Worm (Caenorhabditis elegans): ENCODE results near the gene Y67D8C.2.

Y67D8C.2 gene

DNA sequence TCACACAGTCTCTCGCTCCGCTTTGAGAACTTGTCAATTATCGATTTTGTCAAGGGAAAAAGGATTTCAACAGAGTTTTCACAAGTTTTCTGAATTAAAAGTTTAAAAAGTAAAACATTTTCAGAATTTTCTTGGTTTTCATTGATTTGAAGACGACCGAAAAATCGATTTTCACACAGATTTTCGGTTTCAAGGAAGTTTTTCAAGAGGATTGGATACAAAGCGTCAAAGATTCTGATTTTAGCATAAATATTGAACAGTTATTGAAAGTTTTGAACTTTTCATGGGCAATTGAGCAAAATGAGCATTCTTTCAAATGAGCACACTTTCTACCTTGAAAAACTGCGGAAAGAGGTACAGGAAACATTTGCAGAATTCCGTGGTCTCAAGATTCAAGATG is at the start of gene Y67D8C.2:
TSS of gene Y67D8C.2 (plus strand) at position 301 of the 400 bp plus-strand sequence.
- TF ChIP-seq tra-4 (tag; optimal IDR thresholded peaks at IDR 0.05) (no peak), ets-7 (tag; optimal IDR thresholded peaks at IDR 0.05) (no peak), aly-1 (tag; optimal IDR thresholded peaks at IDR 0.05) (no peak), tbx-11 (GFP tag; IDR thresholded peaks at IDR 0.05) (no peak), hmg-4 (GFP tag; optimal IDR thresholded peaks at IDR 0.05) (no peak), ceh-36 (tag; optimal IDR thresholded peaks at IDR 0.05) (no peak), hmbx-1 (tag; optimal IDR thresholded peaks at IDR 0.05) (no peak), ceh-13 (GFP tag; optimal IDR thresholded peaks at IDR 0.05) (no peak), flt-1 (GFP tag; IDR thresholded peaks at IDR 0.05) (no peak), pes-1 (GFP tag; IDR thresholded peaks at IDR 0.05) (no peak), hnd-1 (tag; optimal IDR thresholded peaks at IDR 0.05) (no peak)

DNA sequence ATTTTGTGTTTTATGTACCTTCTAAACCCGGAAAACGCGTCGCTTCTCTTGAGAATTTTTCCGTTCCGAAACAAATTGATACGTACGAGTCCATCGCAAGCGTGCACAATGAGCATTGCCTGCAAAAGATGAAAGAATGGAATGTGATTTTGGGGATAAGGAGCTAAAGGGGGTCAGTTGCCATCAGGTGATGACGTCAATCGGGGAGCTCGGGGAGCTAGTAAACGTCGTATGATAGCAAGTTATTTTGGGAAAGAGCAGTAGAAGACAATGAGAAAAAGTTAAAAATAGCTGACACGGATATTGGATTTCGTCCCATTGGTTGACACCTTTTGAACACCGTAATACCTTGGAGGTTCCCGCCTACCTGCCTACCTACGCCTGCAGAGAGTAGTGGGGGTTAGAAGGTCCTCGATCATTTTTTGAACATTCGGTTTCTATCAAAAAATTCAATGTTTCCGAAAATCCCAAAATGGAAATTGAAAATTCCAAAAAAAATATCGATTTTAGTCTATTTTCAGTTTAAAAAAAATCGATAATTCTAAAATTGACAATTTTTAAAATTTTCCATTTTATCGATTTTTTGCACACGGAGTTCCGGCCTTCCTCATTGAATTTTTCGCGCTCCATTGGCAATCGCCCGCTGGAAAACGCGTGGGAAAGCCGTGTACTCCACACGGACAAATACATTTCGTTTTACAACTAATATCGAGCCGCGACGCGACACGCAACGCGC is 46.1 kb upstream of the Y67D8C.2 start:
- TF ChIP-seq F13C5.2 (tag; optimal IDR thresholded peaks at IDR 0.05) (no peak), scrt-1 (GFP tag; IDR thresholded peaks at IDR 0.05) (no peak)

DNA sequence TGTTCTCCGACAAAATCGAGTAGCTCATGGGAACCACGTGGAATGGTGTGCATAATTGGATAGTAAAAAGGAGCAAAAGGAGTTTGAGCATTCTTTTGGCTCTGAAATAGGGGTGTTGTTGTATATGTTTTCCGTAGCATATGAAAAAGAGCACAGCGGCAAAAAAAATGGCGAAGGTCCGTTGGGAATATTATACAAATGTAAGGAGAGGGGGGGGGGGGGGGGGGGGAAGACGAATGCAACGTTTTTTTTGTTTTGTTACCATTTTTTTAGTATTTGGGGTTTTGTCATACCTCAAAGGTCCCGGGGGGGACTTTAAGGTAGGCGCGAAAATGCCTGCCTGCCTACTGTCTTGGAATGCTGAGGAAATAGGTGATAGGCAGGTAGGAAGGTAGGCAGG is 43.3 kb upstream of the Y67D8C.2 start, which contains the start of gene ndnf-1:
TSS of gene ndnf-1 (minus strand) at position 101 of the 400 bp plus-strand sequence.
- no peak for TF ChIP-seq flt-1 (GFP tag; IDR thresholded peaks at IDR 0.05)
- TF ChIP-seq tra-4 (tag; optimal IDR thresholded peaks at IDR 0.05) = no peak
- TF ChIP-seq pes-1 (GFP tag; IDR thresholded peaks at IDR 0.05) = no peak
- TF ChIP-seq hmbx-1 (tag; optimal IDR thresholded peaks at IDR 0.05) = no peak
- TF ChIP-seq ceh-13 (GFP tag; optimal IDR thresholded peaks at IDR 0.05) = no peak
- TF ChIP-seq ama-1 (optimal IDR thresholded peaks at IDR 0.05) = no peak

DNA sequence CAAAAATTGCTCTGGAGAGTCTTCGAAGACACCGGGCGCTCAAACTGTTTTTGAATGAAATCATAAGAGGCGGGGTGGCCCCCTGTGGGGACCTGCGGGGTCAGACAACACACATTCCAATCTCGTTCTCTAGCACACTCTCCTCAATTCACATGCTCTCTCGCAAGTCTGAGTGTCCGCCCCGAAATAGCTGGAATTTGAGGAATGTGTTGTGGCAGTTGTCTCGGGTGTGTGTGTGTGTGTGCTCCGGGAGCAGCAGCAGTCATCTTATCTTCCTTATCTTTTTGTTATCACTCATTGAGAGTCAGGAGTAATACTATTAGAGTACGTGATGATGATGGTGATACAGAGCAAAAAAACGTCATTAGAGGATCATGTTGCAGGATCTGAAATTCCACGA is 42.2 kb upstream of the Y67D8C.2 start:
- TF ChIP-seq pes-1 (GFP tag; IDR thresholded peaks at IDR 0.05) (no peak), scrt-1 (GFP tag; IDR thresholded peaks at IDR 0.05) (no peak), tra-4 (tag; optimal IDR thresholded peaks at IDR 0.05) (no peak), tbx-37 (GFP tag; conservative IDR thresholded peaks at IDR 0.05) (no peak), hmg-4 (GFP tag; optimal IDR thresholded peaks at IDR 0.05) (no peak), B0310.2 (tag; optimal IDR thresholded peaks at IDR 0.05) (no peak), hmbx-1 (tag; optimal IDR thresholded peaks at IDR 0.05) (no peak), ets-7 (tag; optimal IDR thresholded peaks at IDR 0.05) (no peak), ama-1 (optimal IDR thresholded peaks at IDR 0.05) (no peak), sea-1 (GFP tag; conservative IDR thresholded peaks at IDR 0.05) (no peak), F13C5.2 (tag; optimal IDR thresholded peaks at IDR 0.05) (no peak), ceh-13 (GFP tag; optimal IDR thresholded peaks at IDR 0.05) (no peak), flt-1 (GFP tag; IDR thresholded peaks at IDR 0.05) (no peak), ceh-36 (tag; optimal IDR thresholded peaks at IDR 0.05) (no peak), tbx-11 (GFP tag; IDR thresholded peaks at IDR 0.05) (no peak), hnd-1 (tag; optimal IDR thresholded peaks at IDR 0.05) (no peak), aly-1 (tag; optimal IDR thresholded peaks at IDR 0.05) (no peak)

DNA sequence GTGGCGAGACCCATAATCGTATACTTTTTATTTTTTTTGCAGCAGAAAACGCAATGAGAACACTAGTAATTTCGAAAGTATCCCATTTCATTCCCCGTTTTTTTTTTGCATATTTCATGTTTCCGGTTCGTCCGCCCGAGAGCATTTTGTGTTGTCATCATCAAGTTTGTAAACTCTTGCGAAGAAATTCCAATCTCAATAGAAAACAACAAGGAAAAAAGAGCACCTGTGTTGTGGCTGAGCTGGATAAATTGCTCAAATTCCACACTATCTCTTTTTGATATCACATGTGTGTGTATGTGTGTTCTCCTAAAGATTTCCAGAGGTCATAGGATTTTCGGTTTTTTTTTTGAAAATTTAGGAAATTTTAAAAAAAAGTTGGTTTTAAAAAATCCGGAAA is 40.1 kb upstream of the Y67D8C.2 start:
- no peak for TF ChIP-seq tbx-11 (GFP tag; IDR thresholded peaks at IDR 0.05)
- no peak for TF ChIP-seq F13C5.2 (tag; optimal IDR thresholded peaks at IDR 0.05)
- TF ChIP-seq hmbx-1 (tag; optimal IDR thresholded peaks at IDR 0.05) = no peak
- no peak for TF ChIP-seq pes-1 (GFP tag; IDR thresholded peaks at IDR 0.05)
- no peak for TF ChIP-seq ets-7 (tag; optimal IDR thresholded peaks at IDR 0.05)

DNA sequence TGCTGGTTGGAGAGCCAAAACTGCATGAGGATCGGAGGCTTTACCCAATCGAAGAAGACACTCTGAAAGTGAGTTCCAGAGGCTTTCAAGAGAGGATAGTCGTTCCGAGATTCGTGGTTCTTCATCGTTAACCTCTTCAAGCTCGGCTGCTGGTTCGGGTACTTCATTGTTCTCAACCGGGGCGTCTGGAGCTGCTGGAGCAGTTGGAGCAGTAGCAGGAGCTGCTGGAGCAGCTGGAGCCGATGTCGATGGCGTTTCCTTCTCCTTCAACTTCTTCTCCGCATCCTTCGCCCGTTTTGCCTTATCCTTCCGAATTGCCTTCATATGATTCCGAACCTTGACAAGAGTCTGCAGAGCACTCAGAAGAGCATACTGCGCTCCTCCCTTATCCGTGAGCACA is 36.7 kb upstream of the Y67D8C.2 start:
- TF ChIP-seq tra-4 (tag; optimal IDR thresholded peaks at IDR 0.05) (no peak), B0310.2 (tag; optimal IDR thresholded peaks at IDR 0.05) (no peak)

DNA sequence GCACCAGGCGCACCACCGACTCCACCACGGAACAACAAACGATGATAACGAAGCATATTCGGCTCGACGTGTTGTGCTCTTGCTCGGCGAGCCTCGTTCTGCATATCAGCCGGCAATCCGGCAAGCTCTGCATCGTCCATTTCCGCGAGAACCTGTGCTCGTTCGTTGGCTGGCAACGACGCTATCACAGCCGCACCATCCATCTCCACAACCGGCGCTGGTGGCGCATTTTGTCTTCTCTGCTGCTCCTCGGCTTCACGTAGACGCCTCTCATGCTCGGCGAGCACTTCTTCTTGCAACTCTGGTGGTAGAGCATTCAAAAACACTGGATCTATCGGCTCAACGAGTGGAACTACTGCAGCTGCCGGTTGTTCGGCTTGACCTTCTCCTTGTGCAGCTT is 34.2 kb upstream of the Y67D8C.2 start:
- no peak for TF ChIP-seq ets-7 (tag; optimal IDR thresholded peaks at IDR 0.05)
- no peak for TF ChIP-seq tbx-11 (GFP tag; IDR thresholded peaks at IDR 0.05)
- no peak for TF ChIP-seq pes-1 (GFP tag; IDR thresholded peaks at IDR 0.05)
- TF ChIP-seq B0310.2 (tag; optimal IDR thresholded peaks at IDR 0.05) = no peak
- TF ChIP-seq tbx-37 (GFP tag; conservative IDR thresholded peaks at IDR 0.05) = no peak

DNA sequence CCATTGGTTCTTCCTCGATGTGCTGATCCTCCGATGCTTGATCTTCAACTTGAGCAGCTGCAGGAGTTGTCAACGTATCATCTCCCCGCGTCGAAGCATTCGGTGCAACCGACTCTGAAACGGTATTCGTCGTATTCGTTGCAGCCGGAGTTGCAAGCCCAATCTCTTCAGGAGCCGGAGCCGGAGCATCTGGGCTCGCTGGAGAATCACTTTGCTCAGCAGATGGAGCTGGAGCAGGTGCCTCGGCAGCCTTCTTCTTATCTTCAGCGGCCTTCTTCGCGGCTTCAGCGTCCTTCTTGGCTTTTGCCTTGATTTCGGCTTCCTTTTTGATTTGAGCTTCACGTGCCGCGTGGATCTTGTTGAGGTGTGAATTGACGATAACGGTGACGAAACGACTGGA is 33.4 kb upstream of the Y67D8C.2 start:
- TF ChIP-seq hnd-1 (tag; optimal IDR thresholded peaks at IDR 0.05) (no peak), B0310.2 (tag; optimal IDR thresholded peaks at IDR 0.05) (no peak), ceh-13 (GFP tag; optimal IDR thresholded peaks at IDR 0.05) (no peak), sea-1 (GFP tag; conservative IDR thresholded peaks at IDR 0.05) (no peak), tbx-37 (GFP tag; conservative IDR thresholded peaks at IDR 0.05) (no peak), hmg-4 (GFP tag; optimal IDR thresholded peaks at IDR 0.05) (no peak), scrt-1 (GFP tag; IDR thresholded peaks at IDR 0.05) (no peak), tra-4 (tag; optimal IDR thresholded peaks at IDR 0.05) (no peak), tbx-11 (GFP tag; IDR thresholded peaks at IDR 0.05) (no peak), ets-7 (tag; optimal IDR thresholded peaks at IDR 0.05) (no peak), pes-1 (GFP tag; IDR thresholded peaks at IDR 0.05) (no peak), flt-1 (GFP tag; IDR thresholded peaks at IDR 0.05) (no peak), F13C5.2 (tag; optimal IDR thresholded peaks at IDR 0.05) (no peak), aly-1 (tag; optimal IDR thresholded peaks at IDR 0.05) (no peak), ama-1 (optimal IDR thresholded peaks at IDR 0.05) (no peak), ceh-36 (tag; optimal IDR thresholded peaks at IDR 0.05) (no peak), hmbx-1 (tag; optimal IDR thresholded peaks at IDR 0.05) (no peak)

All from whole organism, early embryonic.